Fruit fly (Drosophila melanogaster): ENCODE measurements around the gene FarO.

FarO gene

dm6 chrX:2203766-2204165 lies at the start of gene FarO:
FarO (minus strand) TSS chrX:2203866.
- TF ChIP-seq GATAd (GFP tag; optimal IDR thresholded peaks at IDR 0.05) (no peak), Sp1 (GFP tag; optimal IDR thresholded peaks at IDR 0.05) (no peak), Rel (GFP tag; optimal IDR thresholded peaks at IDR 0.05) (no peak), Rel (tag; optimal IDR thresholded peaks at IDR 0.05) (no peak), ey (GFP tag; optimal IDR thresholded peaks at IDR 0.05) (no peak), usp (GFP tag; optimal IDR thresholded peaks at IDR 0.05) (no peak), lola (GFP tag; optimal IDR thresholded peaks at IDR 0.05) (no peak)

- TF ChIP-seq Hr78 (GFP tag; optimal IDR thresholded peaks at IDR 0.05) (no peak), pan (optimal IDR thresholded peaks at IDR 0.05) (no peak), psq (GFP tag; optimal IDR thresholded peaks at IDR 0.05) (no peak), sv (GFP tag; optimal IDR thresholded peaks at IDR 0.05) (no peak), OdsH (GFP tag; optimal IDR thresholded peaks at IDR 0.05) (no peak), CG9705 (GFP tag; optimal IDR thresholded peaks at IDR 0.05) (no peak), woc (GFP tag; optimal IDR thresholded peaks at IDR 0.05) (no peak)
These were observed 48.0 kb upstream of the FarO start, which contains the start of gene CG3191 for dm6 chrX:2251688-2252087. CG3191 (minus strand) TSS chrX:2251993.

DNA sequence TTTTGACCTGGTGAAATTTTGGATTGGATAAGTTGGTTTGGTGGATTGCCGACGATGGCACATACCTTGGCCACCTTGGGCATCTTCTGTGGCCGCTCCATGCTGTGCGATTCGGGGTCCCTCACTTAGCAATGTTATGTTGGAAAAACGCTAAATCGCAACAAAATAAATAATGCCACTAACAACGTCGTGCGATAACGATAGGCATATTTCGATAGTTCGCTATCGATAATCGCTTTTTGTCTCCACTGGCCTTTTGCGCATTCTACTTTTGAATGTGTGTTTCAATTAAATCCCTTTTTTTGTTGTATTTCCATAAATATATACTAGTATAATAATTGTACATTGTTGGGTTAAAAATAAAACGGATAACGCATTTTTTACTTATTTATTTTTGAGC lies 46.1 kb upstream of the FarO start, which contains the start of gene crn:
Gene crn (minus strand): TSS at position 221 of the 400 bp plus-strand sequence.
- TF ChIP-seq Myc (optimal IDR thresholded peaks at IDR 0.05): no peak
- TF ChIP-seq CG9705 (GFP tag; optimal IDR thresholded peaks at IDR 0.05): no peak
- TF ChIP-seq woc (GFP tag; optimal IDR thresholded peaks at IDR 0.05): no peak
- TF ChIP-seq fru (GFP tag; optimal IDR thresholded peaks at IDR 0.05): no peak
- no peak for TF ChIP-seq brk (GFP tag; optimal IDR thresholded peaks at IDR 0.05)
- no peak for TF ChIP-seq CG32264 (GFP tag; optimal IDR thresholded peaks at IDR 0.05)
- no peak for TF ChIP-seq dmrt93B (GFP tag; optimal IDR thresholded peaks at IDR 0.05)
- no peak for TF ChIP-seq Sp1 (GFP tag; optimal IDR thresholded peaks at IDR 0.05)
- no peak for TF ChIP-seq sage (GFP tag; optimal IDR thresholded peaks at IDR 0.05)
- TF ChIP-seq br (GFP tag; optimal IDR thresholded peaks at IDR 0.05): no peak
- no peak for TF ChIP-seq dsf (GFP tag; optimal IDR thresholded peaks at IDR 0.05; ENCODE audit: borderline replicate concordance)
- no peak for TF ChIP-seq jim (GFP tag; optimal IDR thresholded peaks at IDR 0.05)

- TF ChIP-seq Mio (GFP tag; optimal IDR thresholded peaks at IDR 0.05): no peak
- no peak for TF ChIP-seq GATAd (GFP tag; optimal IDR thresholded peaks at IDR 0.05)
- no peak for TF ChIP-seq lola (GFP tag; optimal IDR thresholded peaks at IDR 0.05)
- TF ChIP-seq sv (GFP tag; optimal IDR thresholded peaks at IDR 0.05): no peak
- no peak for TF ChIP-seq sage (GFP tag; optimal IDR thresholded peaks at IDR 0.05)
- TF ChIP-seq Hr83 (GFP tag; optimal IDR thresholded peaks at IDR 0.05; ENCODE audit: poor library complexity, severe bottlenecking): no peak
- no peak for TF ChIP-seq rgr (GFP tag; optimal IDR thresholded peaks at IDR 0.05)
- no peak for TF ChIP-seq Hnf4 (GFP tag; optimal IDR thresholded peaks at IDR 0.05)
- no peak for TF ChIP-seq tai (GFP tag; optimal IDR thresholded peaks at IDR 0.05)
- TF ChIP-seq pan (optimal IDR thresholded peaks at IDR 0.05): no peak
- TF ChIP-seq brk (GFP tag; optimal IDR thresholded peaks at IDR 0.05): no peak
- TF ChIP-seq Abd-B (GFP tag; optimal IDR thresholded peaks at IDR 0.05): no peak
These were observed 42.3 kb upstream of the FarO start, which contains the start of gene Or2a for dm6 chrX:2245931-2246330. Or2a (plus strand) TSS chrX:2246231.

- no peak for TF ChIP-seq br (GFP tag; optimal IDR thresholded peaks at IDR 0.05)
These were observed 41.1 kb upstream of the FarO start for dm6 chrX:2244753-2245152.

DNA sequence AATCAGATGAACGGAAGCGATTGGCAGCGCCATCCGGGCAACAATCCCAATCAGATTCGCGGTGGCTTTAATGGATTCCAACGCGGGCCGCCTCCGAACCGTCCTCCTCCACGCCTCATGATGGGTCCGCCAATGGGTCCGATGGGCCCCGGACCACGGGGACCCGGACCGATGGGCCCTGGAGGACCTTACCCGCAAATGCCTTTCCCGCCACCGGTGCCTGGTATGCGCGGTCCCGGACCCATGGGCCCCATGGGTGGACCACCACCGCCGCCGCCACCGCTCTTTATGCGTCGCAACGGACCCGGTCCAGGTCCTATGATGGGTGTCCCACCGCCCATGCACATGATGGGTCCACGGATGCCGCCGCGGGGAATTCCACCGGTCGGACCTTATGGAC lies 39.2 kb upstream of the FarO start:
- TF ChIP-seq lola (GFP tag; optimal IDR thresholded peaks at IDR 0.05): no peak
- TF ChIP-seq br (GFP tag; optimal IDR thresholded peaks at IDR 0.05): no peak
- TF ChIP-seq Dfd (GFP tag; optimal IDR thresholded peaks at IDR 0.05): peak; percentile 99
- TF ChIP-seq usp (GFP tag; optimal IDR thresholded peaks at IDR 0.05): no peak
- TF ChIP-seq dmrt93B (GFP tag; optimal IDR thresholded peaks at IDR 0.05): no peak
- no peak for TF ChIP-seq h (GFP tag; optimal IDR thresholded peaks at IDR 0.05)
- no peak for TF ChIP-seq CG32264 (GFP tag; optimal IDR thresholded peaks at IDR 0.05)
- TF ChIP-seq rgr (GFP tag; optimal IDR thresholded peaks at IDR 0.05): no peak
- no peak for TF ChIP-seq Dif (GFP tag; optimal IDR thresholded peaks at IDR 0.05; ENCODE audit: partially characterized antibody)

Data from whole organism, wandering third instar larva.